Worm (Caenorhabditis elegans) whole organism, young adult: ENCODE results near the gene col-90.

ENCODE experiments used
- B0261.1 ChIP-seq: sonication (generic microtip); optimal IDR thresholded peaks from 2 replicates; lab custom pipeline; 2016; ENCODE audit warnings: mild to moderate bottlenecking, missing genetic modification characterization, moderate library complexity, missing compliant biosample characterization
- C17E4.6 ChIP-seq: fragments of 200-800 bp; sonication (Bioruptor generic); IDR thresholded peaks from 2 replicates; pipeline ENCODE4 v1.3.6; 2022; ENCODE audit warnings: missing genetic modification reagents, missing genetic modification characterization, missing compliant biosample characterization
- D2030.7 ChIP-seq: fragments of 200-800 bp; sonication (Bioruptor generic); IDR thresholded peaks from 2 replicates; pipeline ENCODE4 v1.3.6; 2022; ENCODE audit warnings: missing genetic modification reagents, missing genetic modification characterization, missing compliant biosample characterization
- F33H1.4 ChIP-seq: fragments of 200-800 bp; sonication (Bioruptor generic); IDR thresholded peaks from 2 replicates; pipeline ENCODE4 v1.3.6; 2022; ENCODE audit warnings: missing genetic modification reagents, missing genetic modification characterization, missing compliant biosample characterization
- F52B5.7 ChIP-seq: sonication (generic microtip); optimal IDR thresholded peaks from 2 replicates; lab custom pipeline; 2016; ENCODE audit warnings: mild to moderate bottlenecking, missing genetic modification characterization, missing compliant biosample characterization
- F55B11.4 ChIP-seq: sonication (generic microtip); optimal IDR thresholded peaks from 2 replicates; lab custom pipeline; 2016; ENCODE audit warnings: missing compliant biosample characterization, missing genetic modification characterization, borderline replicate concordance; ENCODE audit not compliant: insufficient read depth
- F57A8.1 ChIP-seq: fragments of 200-800 bp; sonication (Bioruptor generic); optimal IDR thresholded peaks from 2 replicates; lab custom pipeline; 2018; ENCODE audit warnings: mild to moderate bottlenecking, missing genetic modification characterization, moderate library complexity, missing compliant biosample characterization
- T07F8.4 ChIP-seq: sonication (generic microtip); optimal IDR thresholded peaks from 2 replicates; lab custom pipeline; 2016; ENCODE audit warnings: mild to moderate bottlenecking, missing genetic modification characterization, moderate library complexity, missing compliant biosample characterization
- Y53F4B.3 ChIP-seq: fragments of 200-800 bp; sonication (Bioruptor generic); IDR thresholded peaks from 2 replicates; pipeline ENCODE4 v1.3.6; 2022; ENCODE audit warnings: missing genetic modification reagents, missing genetic modification characterization, missing compliant biosample characterization
- Y56A3A.18 ChIP-seq: fragments of 200-800 bp; sonication (Bioruptor generic); IDR thresholded peaks from 2 replicates; pipeline ENCODE4 v1.3.6; 2022; ENCODE audit warnings: missing genetic modification reagents, missing genetic modification characterization, missing compliant biosample characterization
- Y95B8A.8 ChIP-seq: fragments of 200-800 bp; sonication (Bioruptor generic); IDR thresholded peaks from 2 replicates; pipeline ENCODE4 v1.3.6; 2022; ENCODE audit warnings: missing genetic modification reagents, missing genetic modification characterization, missing compliant biosample characterization
- bed-1 ChIP-seq: fragments of 200-800 bp; sonication (Bioruptor generic); IDR thresholded peaks from 2 replicates; pipeline ENCODE4 v1.3.6; 2022; ENCODE audit warnings: missing genetic modification reagents, missing genetic modification characterization, missing compliant biosample characterization
- ccch-3 ChIP-seq: fragments of 200-800 bp; sonication (Bioruptor generic); optimal IDR thresholded peaks from 2 replicates; lab custom pipeline; 2018; ENCODE audit warnings: mild to moderate bottlenecking, missing genetic modification characterization, missing compliant biosample characterization
- die-1 ChIP-seq: sonication (generic microtip); optimal IDR thresholded peaks from 2 replicates; lab custom pipeline; 2016; ENCODE audit warnings: missing genotype, mild to moderate bottlenecking, missing genetic modification characterization, missing compliant biosample characterization
- dpff-1 ChIP-seq: sonication (generic microtip); optimal IDR thresholded peaks from 2 replicates; lab custom pipeline; 2017; ENCODE audit warnings: mild to moderate bottlenecking, missing genetic modification characterization, missing compliant biosample characterization
- egl-44 ChIP-seq: fragments of 200-800 bp; sonication (Bioruptor generic); IDR thresholded peaks from 2 replicates; pipeline ENCODE4 v1.3.6; 2022; ENCODE audit warnings: missing genetic modification reagents, missing genetic modification characterization, missing compliant biosample characterization
- ekl-4 ChIP-seq: fragments of 200-800 bp; sonication (Bioruptor generic); IDR thresholded peaks from 2 replicates; pipeline ENCODE4 v1.3.6; 2022; ENCODE audit warnings: missing genetic modification reagents, missing genetic modification characterization, missing compliant biosample characterization
- ets-4 ChIP-seq: fragments of 200-800 bp; sonication (Bioruptor generic); optimal IDR thresholded peaks from 2 replicates; lab custom pipeline; 2018; ENCODE audit warnings: mild to moderate bottlenecking, missing genetic modification characterization, missing compliant biosample characterization
- gei-17 ChIP-seq: fragments of 200-800 bp; sonication (Bioruptor generic); optimal IDR thresholded peaks from 2 replicates; lab custom pipeline; 2018; ENCODE audit warnings: mild to moderate bottlenecking, missing genetic modification characterization, missing compliant biosample characterization
- hmg-1.2 ChIP-seq: fragments of 200-800 bp; sonication (Bioruptor generic); IDR thresholded peaks from 2 replicates; pipeline ENCODE4 v1.3.6; 2022; ENCODE audit warnings: missing genetic modification reagents, missing genetic modification characterization, missing compliant biosample characterization
- hmg-20 ChIP-seq: fragments of 200-800 bp; sonication (Bioruptor generic); IDR thresholded peaks from 2 replicates; pipeline ENCODE4 v1.3.6; 2022; ENCODE audit warnings: missing genetic modification reagents, missing genetic modification characterization, missing compliant biosample characterization
- hrde-1 ChIP-seq: sonication (generic microtip); optimal IDR thresholded peaks from 2 replicates; lab custom pipeline; 2016; ENCODE audit warnings: missing genetic modification characterization, mild to moderate bottlenecking, missing compliant biosample characterization, moderate library complexity, missing genotype, missing genetic modification reagents, borderline replicate concordance
- lag-1 ChIP-seq: fragments of 200-800 bp; sonication (Bioruptor generic); IDR thresholded peaks from 2 replicates; pipeline ENCODE4 v1.3.6; 2022; ENCODE audit warnings: missing genetic modification reagents, missing genetic modification characterization, missing compliant biosample characterization
- let-526 ChIP-seq: fragments of 200-800 bp; sonication (Bioruptor generic); IDR thresholded peaks from 2 replicates; pipeline ENCODE4 v1.3.6; 2022; ENCODE audit warnings: missing genetic modification reagents, missing genetic modification characterization, missing compliant biosample characterization
- let-607 ChIP-seq, 2 experiments: fragments of 200-800 bp in 1 of 2; sonication (Bioruptor generic) in 1 of 2; sonication (generic microtip) in 1 of 2; optimal IDR thresholded peaks; 2 replicates each; lab custom pipeline; 2016 to 2018; ENCODE audit warnings: mild to moderate bottlenecking in 2 of 2, missing compliant biosample characterization in 2 of 2, missing genetic modification characterization in 2 of 2, moderate library complexity in 2 of 2, missing genotype in 1 of 2
- lin-26 ChIP-seq: fragments of 200-800 bp; sonication (Bioruptor generic); IDR thresholded peaks from 2 replicates; pipeline ENCODE4 v1.3.6; 2022; ENCODE audit warnings: missing genetic modification reagents, missing genetic modification characterization, missing compliant biosample characterization
- lin-40 ChIP-seq: sonication (generic microtip); optimal IDR thresholded peaks from 2 replicates; lab custom pipeline; 2016; ENCODE audit warnings: missing genetic modification characterization, mild to moderate bottlenecking, missing compliant biosample characterization, missing genotype, missing genetic modification reagents
- lin-54 ChIP-seq: fragments of 200-800 bp; sonication (Bioruptor generic); optimal IDR thresholded peaks from 2 replicates; lab custom pipeline; 2018; ENCODE audit warnings: mild to moderate bottlenecking, missing genetic modification characterization, missing compliant biosample characterization
- madf-3 ChIP-seq: fragments of 200-800 bp; sonication (Bioruptor generic); IDR thresholded peaks from 2 replicates; pipeline ENCODE4 v1.3.6; 2022; ENCODE audit warnings: missing genetic modification reagents, missing genetic modification characterization, missing compliant biosample characterization
- madf-6 ChIP-seq: fragments of 200-800 bp; sonication (Bioruptor generic); IDR thresholded peaks from 2 replicates; pipeline ENCODE4 v1.3.6; 2022; ENCODE audit warnings: missing genetic modification reagents, missing genetic modification characterization, missing compliant biosample characterization
- madf-8 ChIP-seq: fragments of 200-800 bp; sonication (Bioruptor generic); conservative IDR thresholded peaks from 2 replicates; pipeline ENCODE4 v1.3.6; 2022; ENCODE audit warnings: missing genetic modification reagents, missing genetic modification characterization, missing compliant biosample characterization
- mel-28 ChIP-seq: sonication (generic microtip); optimal IDR thresholded peaks from 2 replicates; lab custom pipeline; 2016; ENCODE audit warnings: borderline replicate concordance, mild to moderate bottlenecking, missing genetic modification characterization, missing compliant biosample characterization
- nfya-1 ChIP-seq: sonication (generic microtip); optimal IDR thresholded peaks from 2 replicates; lab custom pipeline; 2017; ENCODE audit warnings: antibody characterized with exemption, missing compliant biosample characterization, missing genetic modification characterization, borderline replicate concordance; ENCODE audit not compliant: insufficient read depth
- nfya-2 ChIP-seq: fragments of 200-800 bp; sonication (Bioruptor generic); IDR thresholded peaks from 2 replicates; pipeline ENCODE4 v1.3.6; 2022; ENCODE audit warnings: missing genetic modification reagents, missing genetic modification characterization, missing compliant biosample characterization
- repo-1 ChIP-seq: sonication (generic microtip); optimal IDR thresholded peaks from 2 replicates; lab custom pipeline; 2017; ENCODE audit warnings: mild to moderate bottlenecking, missing genetic modification characterization, missing compliant biosample characterization
- rpc-1 ChIP-seq, 2 experiments: fragments of 150-350 bp in 1 of 2; sonication (generic microtip) in 1 of 2; optimal IDR thresholded peaks; 2 replicates each; lab custom pipeline; 2014 to 2018; ENCODE audit warnings: missing biosample characterization in 1 of 2, missing genetic modification characterization in 1 of 2, missing genetic modification reagents in 1 of 2, missing genotype in 1 of 2
- snpc-1.1 ChIP-seq: sonication (generic microtip); optimal IDR thresholded peaks from 2 replicates; lab custom pipeline; 2017; ENCODE audit warnings: missing genetic modification characterization, mild to moderate bottlenecking, missing compliant biosample characterization, antibody characterized with exemption, moderate library complexity, missing genotype, missing genetic modification reagents; ENCODE audit not compliant: insufficient read depth
- tbp1 ChIP-seq: fragments of 200-800 bp; sonication (Bioruptor generic); optimal IDR thresholded peaks from 2 replicates; lab custom pipeline; 2018; ENCODE audit warnings: mild to moderate bottlenecking, missing genetic modification characterization, missing compliant biosample characterization
- zim-3 ChIP-seq: sonication (generic microtip); optimal IDR thresholded peaks from 2 replicates; lab custom pipeline; 2017; ENCODE audit warnings: mild to moderate bottlenecking, missing genetic modification characterization, moderate library complexity, missing compliant biosample characterization
- ztf-18 ChIP-seq: sonication (generic microtip); optimal IDR thresholded peaks from 2 replicates; lab custom pipeline; 2016; ENCODE audit warnings: missing genotype, mild to moderate bottlenecking, missing genetic modification characterization, missing compliant biosample characterization
- ztf-22 ChIP-seq: fragments of 200-800 bp; sonication (Bioruptor generic); optimal IDR thresholded peaks from 2 replicates; lab custom pipeline; 2018; ENCODE audit warnings: mild to moderate bottlenecking, missing genetic modification characterization, moderate library complexity, missing compliant biosample characterization
- ztf-28 ChIP-seq: fragments of 200-800 bp; sonication (Bioruptor generic); IDR thresholded peaks from 2 replicates; pipeline ENCODE4 v1.3.6; 2022; ENCODE audit warnings: missing genetic modification reagents, missing genetic modification characterization, missing compliant biosample characterization

col-90 gene

DNA sequence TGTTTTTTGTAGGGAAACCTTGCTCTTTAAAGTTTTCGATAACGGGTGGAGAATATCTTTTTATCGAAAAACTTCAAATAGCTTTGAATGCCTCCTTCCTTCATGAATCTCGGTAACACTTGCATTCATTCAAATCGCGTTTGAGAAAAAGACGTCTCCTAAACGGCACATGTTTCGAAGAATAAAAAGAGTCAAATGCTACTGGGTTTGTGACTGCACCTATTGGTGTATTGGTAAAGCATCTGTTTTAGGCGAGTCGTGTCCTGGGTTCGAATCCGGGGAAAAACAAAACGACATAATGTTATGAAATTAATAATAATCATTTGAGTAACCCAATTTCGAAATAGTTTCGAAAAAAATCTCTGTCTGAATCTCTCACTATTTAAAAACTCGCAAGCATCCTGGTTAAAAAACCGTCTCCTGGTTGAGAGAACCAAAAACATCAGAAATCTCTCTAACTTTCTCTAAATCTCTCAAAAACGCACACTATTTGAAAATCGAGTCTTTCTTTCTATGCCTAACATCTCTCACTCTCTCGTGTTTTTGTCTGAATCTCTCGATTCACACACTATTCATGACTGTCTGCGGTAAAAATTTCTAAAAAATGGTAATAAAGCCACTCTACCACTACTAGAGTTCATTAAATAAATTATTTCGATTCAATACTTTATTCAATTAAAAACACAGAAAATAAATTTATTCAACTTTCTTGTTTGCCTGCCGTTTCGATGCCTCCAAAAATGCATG is 17.5 kb downstream of the col-90 start:
- TF ChIP-seq ztf-18 (tag; lab: Kevin White, UChicago) = peak; percentile 31
- peak; percentile 14 for TF ChIP-seq tbp1 (GFP tag; lab: Kevin White, UChicago)
- peak; percentile 57 for TF ChIP-seq hmg-1.2
- peak; percentile 46; the same call in 1 of the 2 replicates for TF ChIP-seq madf-6 (GFP tag; lab: Robert Waterston, UW)
- TF ChIP-seq rpc-1 (optimal IDR thresholded peaks at IDR 0.05; lab: Kevin White, UChicago) = peak; percentile 23
- TF ChIP-seq rpc-1 (tag; optimal IDR thresholded peaks at IDR 0.05; lab: Kevin White, UChicago) = peak; percentile 66
- TF ChIP-seq lin-26 (GFP tag; lab: Robert Waterston, UW) = peak; percentile 44; the same call in 1 of the 2 replicates
- TF ChIP-seq B0261.1 (tag; lab: Kevin White, UChicago) = peak; percentile 38

DNA sequence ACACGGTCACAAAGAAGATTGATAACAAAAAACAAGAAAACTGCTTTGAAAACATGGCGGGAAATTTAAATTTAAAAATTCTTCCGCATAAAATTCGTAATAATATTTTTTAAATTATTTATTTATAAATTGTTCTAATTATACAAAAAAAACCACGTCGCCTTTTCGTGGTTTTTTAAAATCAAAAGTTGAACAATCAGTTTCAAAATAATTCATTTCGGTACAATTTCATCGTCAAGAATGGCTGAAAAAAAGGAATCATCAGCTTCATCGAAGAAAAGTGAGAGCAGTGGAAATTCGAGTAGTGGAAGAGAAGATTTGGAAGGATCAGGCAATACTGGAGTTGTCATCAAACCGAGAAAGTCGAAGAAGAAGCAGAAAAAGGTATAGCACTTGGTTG is 20.5 kb downstream of the col-90 start, which contains the start of the genes F54H12.8 and F54H12.7:
Gene F54H12.8 (minus strand): TSS at position 101 of the 400 bp plus-strand sequence.
Gene F54H12.7 (plus strand): TSS at position 229 of the 400 bp plus-strand sequence.
- TF ChIP-seq hmg-20 (GFP tag; lab: Robert Waterston, UW) = no peak
- TF ChIP-seq, all 124 proteins: peak for 0

DNA sequence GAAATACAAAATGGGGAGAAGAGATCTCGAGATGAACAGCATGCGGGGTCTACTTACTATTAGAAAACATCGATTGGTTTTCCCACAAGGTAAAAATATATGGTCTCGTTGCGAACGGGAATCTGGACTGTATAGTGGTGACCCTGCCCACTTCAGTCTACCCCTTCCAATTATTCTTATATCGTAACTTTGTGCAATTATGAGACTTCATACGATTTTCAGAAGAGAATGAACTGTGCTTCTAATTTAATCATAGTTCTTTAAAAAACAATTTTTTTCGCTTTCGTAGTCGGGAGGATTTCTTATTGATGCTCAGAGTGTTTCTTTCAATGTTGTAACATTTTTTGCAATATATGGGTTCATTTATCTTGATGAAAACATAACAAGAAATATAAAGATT is 23.4 kb downstream of the col-90 start, which contains the start of gene F54H12.5:
Gene F54H12.5 (minus strand): TSS at position 101 of the 400 bp plus-strand sequence.
- TF ChIP-seq Y53F4B.3 (GFP tag; lab: Robert Waterston, UW) = no peak
- no peak for TF ChIP-seq F55B11.4 (tag; lab: Kevin White, UChicago)
- TF ChIP-seq egl-44 (GFP tag; lab: Robert Waterston, UW) = no peak
- no peak for TF ChIP-seq lin-40 (tag; lab: Kevin White, UChicago)
- no peak for TF ChIP-seq die-1 (tag; lab: Kevin White, UChicago)
- TF ChIP-seq ccch-3 (GFP tag; lab: Kevin White, UChicago) = no peak
- no peak for TF ChIP-seq hmg-1.2
- no peak for TF ChIP-seq ztf-18 (tag; lab: Kevin White, UChicago)
- no peak for TF ChIP-seq nfya-1 (tag; lab: Kevin White, UChicago)
- TF ChIP-seq madf-8 = no peak
- TF ChIP-seq dpff-1 = no peak
- TF ChIP-seq bed-1 (GFP tag; lab: Robert Waterston, UW) = no peak
- TF ChIP-seq nfya-2 (GFP tag; lab: Robert Waterston, UW) = no peak
- TF ChIP-seq F52B5.7 = no peak
- no peak for TF ChIP-seq let-607 (tag; optimal IDR thresholded peaks at IDR 0.05; lab: Kevin White, UChicago)
- TF ChIP-seq hrde-1 (tag; lab: Kevin White, UChicago) = peak; percentile 31
- 0 out of 2 replicates have a peak, but pooled peaks have one; percentile 52 for TF ChIP-seq ekl-4
- TF ChIP-seq lag-1 (GFP tag; lab: Robert Waterston, UW) = no peak
- no peak for TF ChIP-seq F33H1.4 (GFP tag; lab: Robert Waterston, UW)
- TF ChIP-seq zim-3 (tag; lab: Kevin White, UChicago) = no peak
- 0 out of 2 replicates have a peak, but pooled peaks have one; percentile 45 for TF ChIP-seq madf-3 (GFP tag; lab: Robert Waterston, UW)
- TF ChIP-seq let-526 (GFP tag; lab: Robert Waterston, UW) = no peak
- TF ChIP-seq ztf-28 = no peak
- TF ChIP-seq gei-17 (GFP tag; lab: Kevin White, UChicago) = no peak
- TF ChIP-seq repo-1 = no peak
- no peak for TF ChIP-seq ztf-22 (GFP tag; lab: Kevin White, UChicago)
- TF ChIP-seq mel-28 (tag; lab: Kevin White, UChicago) = no peak
- no peak for TF ChIP-seq lin-54 (GFP tag; lab: Kevin White, UChicago)
- no peak for TF ChIP-seq C17E4.6 (GFP tag; lab: Robert Waterston, UW)
- TF ChIP-seq ets-4 (GFP tag; lab: Kevin White, UChicago) = no peak
- no peak for TF ChIP-seq snpc-1.1 (tag; lab: Kevin White, UChicago)
- no peak for TF ChIP-seq F57A8.1
- no peak for TF ChIP-seq D2030.7 (GFP tag; lab: Robert Waterston, UW)
- TF ChIP-seq Y95B8A.8 (GFP tag; lab: Robert Waterston, UW) = no peak
- 0 out of 2 replicates have a peak, but pooled peaks have one; percentile 48 for TF ChIP-seq Y56A3A.18 (GFP tag; lab: Robert Waterston, UW)
- no peak for TF ChIP-seq T07F8.4 (tag; lab: Kevin White, UChicago)
